Worm (Caenorhabditis elegans): ENCODE measurements around the gene R07E3.7.

The R07E3.7 gene

ce11 chrX:10393362-10393761, 37.8 kb upstream of the R07E3.7 start:
- TF ChIP-seq nhr-85 (tag) (peak; percentile 71), ztf-11 (tag; optimal IDR thresholded peaks at IDR 0.05) (no peak), pag-3 (tag; optimal IDR thresholded peaks at IDR 0.05; ENCODE audit: borderline replicate concordance, insufficient read depth) (peak; percentile 43), snpc-4 (tag; optimal IDR thresholded peaks at IDR 0.05) (no peak), snu-23 (GFP tag; optimal IDR thresholded peaks at IDR 0.05) (peak; percentile 8), lin-14 (GFP tag; optimal IDR thresholded peaks at IDR 0.05) (peak; percentile 48), efl-1 (optimal IDR thresholded peaks at IDR 0.05) (no peak), efl-1 (GFP tag; optimal IDR thresholded peaks at IDR 0.05 in 1 of 2) (no peak), vab-15 (tag; optimal IDR thresholded peaks at IDR 0.05) (no peak), blmp-1 (tag; optimal IDR thresholded peaks at IDR 0.05) (peak; percentile 62)

- TF ChIP-seq blmp-1 (tag; optimal IDR thresholded peaks at IDR 0.05) (peak; percentile 44), sox-4 (tag; optimal IDR thresholded peaks at IDR 0.05) (no peak), zip-4 (GFP tag; optimal IDR thresholded peaks at IDR 0.05) (no peak), lsy-2 (tag; optimal IDR thresholded peaks at IDR 0.05) (no peak), lin-14 (GFP tag; optimal IDR thresholded peaks at IDR 0.05) (peak; percentile 7)
Measured at ce11 chrX:10392792-10393191, 37.2 kb upstream of the R07E3.7 start.

- TF ChIP-seq nhr-19 (GFP tag; conservative IDR thresholded peaks at IDR 0.05) (no peak), irx-1 (tag; optimal IDR thresholded peaks at IDR 0.05) (no peak), ama-1 (optimal IDR thresholded peaks at IDR 0.05) (no peak), hlh-4 (tag; optimal IDR thresholded peaks at IDR 0.05) (no peak), pqm-1 (tag; optimal IDR thresholded peaks at IDR 0.05) (no peak), tbx-2 (tag; optimal IDR thresholded peaks at IDR 0.05) (no peak), tlp-1 (tag; optimal IDR thresholded peaks at IDR 0.05) (no peak), mep-1 (tag; optimal IDR thresholded peaks at IDR 0.05) (peak; percentile 49), unc-62 (GFP tag; optimal IDR thresholded peaks at IDR 0.05) (no peak), snu-23 (GFP tag; optimal IDR thresholded peaks at IDR 0.05) (peak; percentile 39), lsy-2 (tag; optimal IDR thresholded peaks at IDR 0.05) (peak; percentile 0 to 20), mef-2 (tag; optimal IDR thresholded peaks at IDR 0.05) (no peak), elt-2 (tag; optimal IDR thresholded peaks at IDR 0.05) (no peak), nhr-85 (tag) (peak; percentile 72), blmp-1 (tag; optimal IDR thresholded peaks at IDR 0.05) (peak; percentile 86), hpl-2 (GFP tag; optimal IDR thresholded peaks at IDR 0.05) (no peak), fos-1 (tag; optimal IDR thresholded peaks at IDR 0.05) (no peak), efl-3 (GFP tag; optimal IDR thresholded peaks at IDR 0.05) (no peak), dsc-1 (tag; optimal IDR thresholded peaks at IDR 0.05) (no peak), C16A3.4 (tag; optimal IDR thresholded peaks at IDR 0.05) (peak; percentile 4), lin-15B (tag; optimal IDR thresholded peaks at IDR 0.05) (no peak), nhr-76 (tag; optimal IDR thresholded peaks at IDR 0.05) (no peak), egl-27 (tag; optimal IDR thresholded peaks at IDR 0.05) (no peak), ceh-8 (GFP tag; optimal IDR thresholded peaks at IDR 0.05) (no peak), aha-1 (tag; optimal IDR thresholded peaks at IDR 0.05) (no peak), skn-1 (tag; optimal IDR thresholded peaks at IDR 0.05) (no peak), unc-86 (tag; optimal IDR thresholded peaks at IDR 0.05) (no peak), ceh-90 (tag; optimal IDR thresholded peaks at IDR 0.05) (no peak), nhr-84 (tag; optimal IDR thresholded peaks at IDR 0.05) (no peak), unc-130 (tag; optimal IDR thresholded peaks at IDR 0.05) (no peak), C34B4.2 (tag; optimal IDR thresholded peaks at IDR 0.05) (no peak), C04F5.9 (tag; optimal IDR thresholded peaks at IDR 0.05) (no peak), zip-4 (GFP tag; optimal IDR thresholded peaks at IDR 0.05) (no peak), xbp-1 (tag; optimal IDR thresholded peaks at IDR 0.05) (peak; percentile 4), jun-1 (tag; optimal IDR thresholded peaks at IDR 0.05) (no peak), rnt-1 (tag; optimal IDR thresholded peaks at IDR 0.05) (no peak), alr-1 (tag; optimal IDR thresholded peaks at IDR 0.05; ENCODE audit: borderline replicate concordance) (no peak), elt-3 (tag; optimal IDR thresholded peaks at IDR 0.05) (peak in 1 of 6 experiments; percentile 38), snpc-4 (tag; optimal IDR thresholded peaks at IDR 0.05) (no peak), ceh-63 (GFP tag; optimal IDR thresholded peaks at IDR 0.05) (no peak), lin-14 (GFP tag; optimal IDR thresholded peaks at IDR 0.05) (peak; percentile 74), egl-13 (tag; optimal IDR thresholded peaks at IDR 0.05) (no peak), nhr-47 (tag; optimal IDR thresholded peaks at IDR 0.05) (no peak), sptf-1 (tag; optimal IDR thresholded peaks at IDR 0.05) (no peak)
Measured at ce11 chrX:10391174-10391573, 35.6 kb upstream of the R07E3.7 start.
